Worm (Caenorhabditis elegans) whole organism, midembryonic: Measurements from ENCODE around the gene Y41C4A.22.

Experiments used
- cog-1 ChIP-seq: sonication (generic microtip); optimal IDR thresholded peaks from 2 replicates; lab custom pipeline; 2016; ENCODE audit warnings: missing genetic modification characterization, missing compliant biosample characterization
- flt-1 ChIP-seq: fragments of 200-800 bp; sonication (Bioruptor generic); IDR thresholded peaks from 2 replicates; pipeline ENCODE4 v1.3.6; 2022; ENCODE audit warnings: missing genetic modification characterization, missing compliant biosample characterization
- med-1 ChIP-seq: sonication (generic microtip); optimal IDR thresholded peaks from 2 replicates; lab custom pipeline; 2017; ENCODE audit warnings: missing genetic modification characterization, mild to moderate bottlenecking, missing compliant biosample characterization, antibody characterized with exemption, missing genetic modification reagents; ENCODE audit not compliant: insufficient read depth
- ref-1 ChIP-seq: fragments of 200-800 bp; sonication (Bioruptor generic); conservative IDR thresholded peaks from 2 replicates; pipeline ENCODE4 v1.3.6; 2022; ENCODE audit warnings: missing genetic modification reagents, missing genetic modification characterization, missing compliant biosample characterization
- tab-1 ChIP-seq: fragments of 200-800 bp; sonication (Bioruptor generic); IDR thresholded peaks from 2 replicates; pipeline ENCODE4 v1.3.6; 2022; ENCODE audit warnings: missing genetic modification characterization, missing compliant biosample characterization
- ztf-23 ChIP-seq: fragments of 200-800 bp; sonication (Bioruptor generic); IDR thresholded peaks from 2 replicates; pipeline ENCODE4 v1.3.6; 2022; ENCODE audit warnings: missing genetic modification reagents, missing genetic modification characterization, missing compliant biosample characterization
- ztf-29 ChIP-seq: fragments of 200-800 bp; sonication (Bioruptor generic); IDR thresholded peaks from 2 replicates; pipeline ENCODE4 v1.3.6; 2022; ENCODE audit warnings: missing genetic modification reagents, missing genetic modification characterization, missing compliant biosample characterization

- TF ChIP-seq ztf-23 (GFP tag; lab: Robert Waterston, UW): no peak
- TF ChIP-seq tab-1 (GFP tag; lab: Robert Waterston, UW): no peak
- TF ChIP-seq cog-1 (tag; lab: Kevin White, UChicago): no peak
- TF ChIP-seq med-1 (GFP tag; lab: Kevin White, UChicago): no peak
- no peak for TF ChIP-seq flt-1
- TF ChIP-seq ztf-29 (GFP tag; lab: Robert Waterston, UW): no peak
- TF ChIP-seq ref-1 (GFP tag; lab: Robert Waterston, UW): no peak
Observed at ce11 chrIII:11651430-11651829, 43.6 kb upstream of the Y41C4A.22 start.
